Fruit fly (Drosophila melanogaster): Measurements from ENCODE around the gene CG10748.

dm6 chr3L:13006490-13006889, 34.3 kb upstream of the CG10748 start, which contains the start of gene CG11263:
- TF ChIP-seq CG4496 (GFP tag; IDR thresholded peaks at IDR 0.05) (peak; percentile 41; the same call in 2 of the 3 replicates), Snoo (tag; optimal IDR thresholded peaks at IDR 0.05) (no peak), CG8159 (tag; optimal IDR thresholded peaks at IDR 0.05) (no peak), Ets98B (GFP tag; IDR thresholded peaks at IDR 0.05) (peak; percentile 57), CG15710 (tag; optimal IDR thresholded peaks at IDR 0.05) (no peak)

Measured in whole organism, pupa.